Fruit fly (Drosophila melanogaster): ENCODE results near the gene CG13625.

CG13625 gene

dm6 chr3R:24567427-24567771, 17.6 kb downstream of the CG13625 start (continued):
- TF ChIP-seq CG2116 (GFP tag; optimal IDR thresholded peaks at IDR 0.05): peak; percentile 47
- peak; percentile 90 for TF ChIP-seq HHEX (GFP tag; optimal IDR thresholded peaks at IDR 0.05)
- peak; percentile 74 for TF ChIP-seq CG3163 (GFP tag; optimal IDR thresholded peaks at IDR 0.05)
- TF ChIP-seq CG4424 (GFP tag; optimal IDR thresholded peaks at IDR 0.05): peak; percentile 79
- no peak; the same call in none of the 2 replicates for TF ChIP-seq Poxn (GFP tag; IDR thresholded peaks at IDR 0.05)
- peak; percentile 79 for TF ChIP-seq p53 (GFP tag; optimal IDR thresholded peaks at IDR 0.05)
- peak; percentile 91 for TF ChIP-seq PHDP (tag; optimal IDR thresholded peaks at IDR 0.05)
- TF ChIP-seq al (GFP tag; IDR thresholded peaks at IDR 0.05): peak; percentile 78
- TF ChIP-seq abd-A (tag; optimal IDR thresholded peaks at IDR 0.05): peak; percentile 71
- TF ChIP-seq Xbp1 (GFP tag; optimal IDR thresholded peaks at IDR 0.05): peak; percentile 91
- peak; percentile 87 for TF ChIP-seq CG32767 (GFP tag; IDR thresholded peaks at IDR 0.05)
- TF ChIP-seq CG13123 (GFP tag; optimal IDR thresholded peaks at IDR 0.05): peak; percentile 55
- TF ChIP-seq maf-S (GFP tag; optimal IDR thresholded peaks at IDR 0.05): peak; percentile 87
- peak; percentile 83 for TF ChIP-seq aop (GFP tag; IDR thresholded peaks at IDR 0.05)
- TF ChIP-seq Adf1 (GFP tag; IDR thresholded peaks at IDR 0.05): peak; percentile 27; the same call in 1 of the 2 replicates
- peak; percentile 85 for TF ChIP-seq Bteb2 (GFP tag; optimal IDR thresholded peaks at IDR 0.05)
- TF ChIP-seq CG12219 (GFP tag; optimal IDR thresholded peaks at IDR 0.05): peak; percentile 87
- peak; percentile 76 for TF ChIP-seq klu (GFP tag; IDR thresholded peaks at IDR 0.05)
- peak; percentile 85 for TF ChIP-seq Dip3 (GFP tag; optimal IDR thresholded peaks at IDR 0.05)
- peak; percentile 63 for TF ChIP-seq CG10462 (GFP tag; optimal IDR thresholded peaks at IDR 0.05)
- peak; percentile 90 for TF ChIP-seq ap (GFP tag; IDR thresholded peaks at IDR 0.05)
- peak; percentile 25 for TF ChIP-seq CG17186 (GFP tag; optimal IDR thresholded peaks at IDR 0.05)
- TF ChIP-seq Kr (GFP tag; optimal IDR thresholded peaks at IDR 0.05): no peak
- peak; percentile 67 for TF ChIP-seq scrt (GFP tag; optimal IDR thresholded peaks at IDR 0.05)
- TF ChIP-seq CG4617 (GFP tag; optimal IDR thresholded peaks at IDR 0.05; ENCODE audit: borderline replicate concordance): peak; percentile 51
- TF ChIP-seq CG12155 (GFP tag; optimal IDR thresholded peaks at IDR 0.05): peak; percentile 82
- peak; percentile 78 for TF ChIP-seq CG1647 (GFP tag; optimal IDR thresholded peaks at IDR 0.05)
- TF ChIP-seq Lhr (GFP tag; optimal IDR thresholded peaks at IDR 0.05): peak; percentile 38
- peak in 1 of 2 experiments; percentile 30 for TF ChIP-seq crp (GFP tag; optimal IDR thresholded peaks at IDR 0.05)
- TF ChIP-seq CG10431 (GFP tag; optimal IDR thresholded peaks at IDR 0.05): no peak
- no peak for TF ChIP-seq dan (GFP tag; IDR thresholded peaks at IDR 0.05)
- no peak for TF ChIP-seq cg (GFP tag; optimal IDR thresholded peaks at IDR 0.05)
- peak; percentile 67 for TF ChIP-seq CG4282 (GFP tag; optimal IDR thresholded peaks at IDR 0.05)
- TF ChIP-seq usp (GFP tag; optimal IDR thresholded peaks at IDR 0.05): no peak
- peak; percentile 77 for TF ChIP-seq CG31224 (GFP tag; IDR thresholded peaks at IDR 0.05)
- TF ChIP-seq Mad (GFP tag; optimal IDR thresholded peaks at IDR 0.05): peak; percentile 91
- TF ChIP-seq CG6272 (GFP tag; IDR thresholded peaks at IDR 0.05): no peak; the same call in 1 of the 2 replicates
- TF ChIP-seq CG2875 (GFP tag; optimal IDR thresholded peaks at IDR 0.05): peak; percentile 80
- TF ChIP-seq CG5953 (GFP tag; IDR thresholded peaks at IDR 0.05): peak; percentile 77
- TF ChIP-seq NC2α (GFP tag; optimal IDR thresholded peaks at IDR 0.05): peak; percentile 79
- TF ChIP-seq CG30403 (GFP tag; optimal IDR thresholded peaks at IDR 0.05): peak; percentile 91
- TF ChIP-seq CG17359 (tag; optimal IDR thresholded peaks at IDR 0.05): peak; percentile 82
- no peak for TF ChIP-seq CG16813 (GFP tag; IDR thresholded peaks at IDR 0.05; ENCODE audit: partially characterized antibody)
- TF ChIP-seq CG2712 (tag; optimal IDR thresholded peaks at IDR 0.05): peak; percentile 82
- TF ChIP-seq lola (GFP tag; optimal IDR thresholded peaks at IDR 0.05): peak in 1 of 3 experiments; percentile 58
- peak; percentile 90 for TF ChIP-seq dmrt99B (tag; optimal IDR thresholded peaks at IDR 0.05)
- peak; percentile 90 for TF ChIP-seq jumu (GFP tag; optimal IDR thresholded peaks at IDR 0.05)
- TF ChIP-seq CG18599 (GFP tag; optimal IDR thresholded peaks at IDR 0.05): peak; percentile 85
- peak; percentile 67 for TF ChIP-seq kay (GFP tag; optimal IDR thresholded peaks at IDR 0.05)
- TF ChIP-seq CG12299 (tag; optimal IDR thresholded peaks at IDR 0.05): peak; percentile 79
- TF ChIP-seq Bdp1 (GFP tag; optimal IDR thresholded peaks at IDR 0.05): peak; percentile 70

Data from whole organism, embryonic.